Fruit fly (Drosophila melanogaster) whole organism, embryonic: ENCODE measurements around the gene hry.

Experiments
- CG10959 ChIP-seq: fragments of 200-800 bp; sonication (Bioruptor generic); IDR thresholded peaks from 2 replicates; pipeline ENCODE4 v1.3.6; 2022; ENCODE audit warnings: missing biosample characterization, missing genetic modification characterization
- CG11247 ChIP-seq: fragments of 200-800 bp; sonication (Bioruptor generic); IDR thresholded peaks from 2 replicates; pipeline ENCODE4 v1.3.6; 2022; ENCODE audit warnings: missing biosample characterization, missing genetic modification characterization
- CG11456 ChIP-seq: fragments of 200-800 bp; sonication (Bioruptor generic); IDR thresholded peaks from 3 replicates; pipeline ENCODE4 v1.3.6; 2022; ENCODE audit warnings: missing biosample characterization, missing genetic modification characterization
- CG11560 ChIP-seq: fragments of 200-800 bp; sonication (Bioruptor generic); IDR thresholded peaks from 3 replicates; pipeline ENCODE4 v1.3.6; 2022; ENCODE audit warnings: missing biosample characterization, missing genetic modification characterization
- CG11695 ChIP-seq: fragments of 200-800 bp; sonication (Bioruptor generic); IDR thresholded peaks from 3 replicates; pipeline ENCODE4 v1.3.6; 2022; ENCODE audit warnings: missing biosample characterization, missing genetic modification characterization
- CG12659 ChIP-seq: fragments of 200-800 bp; sonication (Bioruptor generic); optimal IDR thresholded peaks from 3 replicates; lab custom pipeline; 2017; ENCODE audit warnings: mild to moderate bottlenecking, missing biosample characterization, missing genetic modification reagents, missing genetic modification characterization
- CG13123 ChIP-seq: fragments of 200-800 bp; sonication (Bioruptor generic); optimal IDR thresholded peaks from 2 replicates; lab custom pipeline; 2016; ENCODE audit warnings: missing biosample characterization, missing genetic modification characterization
- CG13624 ChIP-seq: fragments of 200-800 bp; sonication (Bioruptor generic); optimal IDR thresholded peaks from 2 replicates; lab custom pipeline; 2016; ENCODE audit warnings: missing biosample characterization, missing genetic modification characterization
- CG13894 ChIP-seq: fragments of 200-800 bp; sonication (Bioruptor generic); optimal IDR thresholded peaks from 3 replicates; lab custom pipeline; 2018; ENCODE audit warnings: missing biosample characterization, mild to moderate bottlenecking, missing genetic modification characterization, moderate library complexity
- CG14710 ChIP-seq: fragments of 200-800 bp; sonication (Bioruptor generic); optimal IDR thresholded peaks from 3 replicates; lab custom pipeline; 2019; ENCODE audit warnings: missing biosample characterization, mild to moderate bottlenecking, missing genetic modification characterization, moderate library complexity
- CG14860 ChIP-seq: fragments of 200-800 bp; sonication (Bioruptor generic); IDR thresholded peaks from 3 replicates; pipeline ENCODE4 v1.3.6; 2022; ENCODE audit warnings: missing biosample characterization, missing genetic modification characterization; ENCODE audit not compliant: partially characterized antibody
- CG16815 ChIP-seq: fragments of 200-800 bp; sonication (Bioruptor generic); optimal IDR thresholded peaks from 3 replicates; lab custom pipeline; 2017; ENCODE audit warnings: missing biosample characterization, mild to moderate bottlenecking, missing genetic modification characterization
- CG1792 ChIP-seq: fragments of 200-800 bp; sonication (Bioruptor generic); optimal IDR thresholded peaks from 2 replicates; lab custom pipeline; 2016; ENCODE audit warnings: missing biosample characterization, missing genetic modification characterization
- CG18476 ChIP-seq: fragments of 200-800 bp; sonication (Bioruptor generic); optimal IDR thresholded peaks from 2 replicates; lab custom pipeline; 2016; ENCODE audit warnings: missing biosample characterization, mild to moderate bottlenecking, missing genetic modification characterization
- CG2202 ChIP-seq: fragments of 200-800 bp; sonication (Bioruptor generic); optimal IDR thresholded peaks from 2 replicates; lab custom pipeline; 2018; ENCODE audit warnings: missing biosample characterization, mild to moderate bottlenecking, missing genetic modification characterization
- CG3847 ChIP-seq: fragments of 200-800 bp; sonication (Bioruptor generic); IDR thresholded peaks from 2 replicates; pipeline ENCODE4 v1.3.6; 2022; ENCODE audit warnings: missing biosample characterization, missing genetic modification characterization
- CG6765 ChIP-seq: fragments of 200-800 bp; sonication (Bioruptor generic); optimal IDR thresholded peaks from 3 replicates; lab custom pipeline; 2017; ENCODE audit warnings: missing biosample characterization, mild to moderate bottlenecking, missing genetic modification characterization
- CG6854 ChIP-seq: fragments of 200-800 bp; sonication (Bioruptor generic); optimal IDR thresholded peaks from 3 replicates; lab custom pipeline; 2017; ENCODE audit warnings: missing biosample characterization, mild to moderate bottlenecking, missing genetic modification characterization
- CG8290 ChIP-seq, 3 experiments: fragments of 200-800 bp; sonication (Bioruptor generic); optimal IDR thresholded peaks; 2 replicates each; lab custom pipeline; 2016 to 2019; ENCODE audit warnings: missing biosample characterization in 3 of 3, missing genetic modification characterization in 3 of 3, mild to moderate bottlenecking in 2 of 3, moderate library complexity in 1 of 3
- CoRest ChIP-seq: fragments of 200-800 bp; sonication (Bioruptor generic); optimal IDR thresholded peaks from 3 replicates; lab custom pipeline; 2018; ENCODE audit warnings: missing biosample characterization, mild to moderate bottlenecking, missing genetic modification characterization, moderate library complexity
- Dbx ChIP-seq: fragments of 200-800 bp; sonication (Bioruptor generic); IDR thresholded peaks from 3 replicates; pipeline ENCODE4 v1.3.6; 2022; ENCODE audit warnings: missing biosample characterization, missing genetic modification characterization
- Hmx ChIP-seq: fragments of 200-800 bp; sonication (Bioruptor generic); optimal IDR thresholded peaks from 2 replicates; lab custom pipeline; 2016; ENCODE audit warnings: missing biosample characterization, missing genetic modification characterization
- Hr39 ChIP-seq: fragments of >200 bp; optimal IDR thresholded peaks from 2 replicates; lab custom pipeline; 2017
- Hsf ChIP-seq: fragments of 200-800 bp; sonication (Bioruptor generic); optimal IDR thresholded peaks from 3 replicates; lab custom pipeline; 2016; ENCODE audit warnings: missing biosample characterization, missing genetic modification characterization
- NfI ChIP-seq: fragments of 200-800 bp; sonication (Bioruptor generic); optimal IDR thresholded peaks from 3 replicates; lab custom pipeline; 2018; ENCODE audit warnings: missing biosample characterization, mild to moderate bottlenecking, missing genetic modification characterization, moderate library complexity
- Trl ChIP-seq, 3 experiments: fragments of >200 bp in 2 of 3; fragments of 200-800 bp in 1 of 3; sonication (Bioruptor generic) in 1 of 3; optimal IDR thresholded peaks; 2 replicates in 1 of 3; 3 replicates in 2 of 3; lab custom pipeline; 2016 to 2017; ENCODE audit warnings: missing biosample characterization in 1 of 3, missing genetic modification characterization in 1 of 3
- ara ChIP-seq: fragments of 200-800 bp; sonication (Bioruptor generic); IDR thresholded peaks from 2 replicates; pipeline ENCODE4 v1.3.6; 2022; ENCODE audit warnings: missing biosample characterization, missing genetic modification characterization
- btn ChIP-seq: fragments of 200-800 bp; sonication (Bioruptor generic); optimal IDR thresholded peaks from 2 replicates; lab custom pipeline; 2016; ENCODE audit warnings: missing biosample characterization, missing genetic modification characterization
- cad ChIP-seq: fragments of >200 bp; optimal IDR thresholded peaks from 2 replicates; lab custom pipeline; 2017; ENCODE audit warnings: missing biosample characterization, missing genetic modification characterization
- dmrt99B ChIP-seq: fragments of 200-800 bp; sonication (Bioruptor generic); optimal IDR thresholded peaks from 2 replicates; lab custom pipeline; 2018; ENCODE audit warnings: missing biosample characterization, mild to moderate bottlenecking, missing genetic modification characterization, moderate library complexity
- fd64A ChIP-seq: fragments of 200-800 bp; sonication (Bioruptor generic); optimal IDR thresholded peaks from 3 replicates; lab custom pipeline; 2018; ENCODE audit warnings: missing biosample characterization, mild to moderate bottlenecking, missing genetic modification characterization
- gce ChIP-seq: fragments of 200-800 bp; sonication (Bioruptor generic); IDR thresholded peaks from 3 replicates; pipeline ENCODE4 v1.3.6; 2022; ENCODE audit warnings: missing biosample characterization, missing genetic modification characterization
- gsb-n ChIP-seq: fragments of 200-800 bp; sonication (Bioruptor generic); optimal IDR thresholded peaks from 3 replicates; lab custom pipeline; 2018; ENCODE audit warnings: missing biosample characterization, mild to moderate bottlenecking, missing genetic modification characterization
- hkb ChIP-seq, 2 experiments: fragments of 200-800 bp in 1 of 2; fragments of >200 bp in 1 of 2; sonication (Bioruptor generic) in 1 of 2; IDR thresholded peaks in 1 of 2; optimal IDR thresholded peaks in 1 of 2; 2 replicates each; pipeline versions ENCODE4 v1.3.6 to Lab custom; 2017 to 2022; ENCODE audit warnings: missing biosample characterization in 1 of 2, missing genetic modification characterization in 1 of 2
- hth ChIP-seq: fragments of >200 bp; optimal IDR thresholded peaks from 2 replicates; lab custom pipeline; 2017; ENCODE audit warnings: inconsistent platforms
- jumu ChIP-seq: fragments of 200-800 bp; sonication (Bioruptor generic); optimal IDR thresholded peaks from 3 replicates; lab custom pipeline; 2016; ENCODE audit warnings: missing biosample characterization, missing genetic modification characterization
- ken ChIP-seq: fragments of 200-800 bp; sonication (Bioruptor generic); IDR thresholded peaks from 3 replicates; pipeline ENCODE4 v1.3.6; 2022; ENCODE audit warnings: missing biosample characterization, missing genetic modification characterization
- lab ChIP-seq: fragments of 200-800 bp; sonication (Bioruptor generic); optimal IDR thresholded peaks from 3 replicates; lab custom pipeline; 2017; ENCODE audit warnings: missing biosample characterization, missing genetic modification characterization, mild to moderate bottlenecking, moderate library complexity, missing genetic modification reagents
- lmd ChIP-seq: fragments of 200-800 bp; sonication (Bioruptor generic); IDR thresholded peaks from 2 replicates; pipeline ENCODE4 v1.3.6; 2022; ENCODE audit warnings: missing biosample characterization, missing genetic modification characterization
- lov ChIP-seq, 2 experiments: fragments of 200-800 bp in 1 of 2; fragments of >200 bp in 1 of 2; sonication (Bioruptor generic) in 1 of 2; IDR thresholded peaks in 1 of 2; optimal IDR thresholded peaks in 1 of 2; 2 replicates in 1 of 2; 3 replicates in 1 of 2; pipeline versions ENCODE4 v1.3.6 to Lab custom; 2017 to 2022; ENCODE audit warnings: missing biosample characterization in 1 of 2, missing genetic modification characterization in 1 of 2
- otp ChIP-seq: fragments of 200-800 bp; sonication (Bioruptor generic); IDR thresholded peaks from 3 replicates; pipeline ENCODE4, ENCODE4 v1.3.6; 2022; ENCODE audit warnings: missing biosample characterization, missing genetic modification characterization
- pfk ChIP-seq: fragments of 200-800 bp; sonication (Bioruptor generic); optimal IDR thresholded peaks from 2 replicates; lab custom pipeline; 2018; ENCODE audit warnings: missing biosample characterization, mild to moderate bottlenecking, missing genetic modification characterization, moderate library complexity
- phol ChIP-seq: fragments of 200-800 bp; sonication (Bioruptor generic); optimal IDR thresholded peaks from 3 replicates; lab custom pipeline; 2018; ENCODE audit warnings: missing biosample characterization, mild to moderate bottlenecking, missing genetic modification characterization, moderate library complexity
- pzg ChIP-seq: fragments of 200-800 bp; sonication (Bioruptor generic); optimal IDR thresholded peaks from 3 replicates; lab custom pipeline; 2018; ENCODE audit warnings: missing biosample characterization, mild to moderate bottlenecking, missing genetic modification characterization, moderate library complexity
- scrt ChIP-seq: fragments of 200-800 bp; sonication (Bioruptor generic); optimal IDR thresholded peaks from 2 replicates; lab custom pipeline; 2018; ENCODE audit warnings: missing biosample characterization, mild to moderate bottlenecking, missing genetic modification characterization, moderate library complexity
- sug ChIP-seq: fragments of 200-800 bp; optimal IDR thresholded peaks from 2 replicates; lab custom pipeline; 2019; ENCODE audit warnings: missing biosample characterization, mild to moderate bottlenecking, missing genetic modification characterization, moderate library complexity
- tin ChIP-seq: fragments of 200-800 bp; sonication (Bioruptor generic); optimal IDR thresholded peaks from 3 replicates; lab custom pipeline; 2016; ENCODE audit warnings: missing biosample characterization, missing genetic modification characterization
- zen ChIP-seq: fragments of 200-800 bp; sonication (Bioruptor generic); optimal IDR thresholded peaks from 3 replicates; lab custom pipeline; 2018; ENCODE audit warnings: missing biosample characterization, mild to moderate bottlenecking, missing genetic modification characterization, moderate library complexity

hry gene

dm6 chr3L:8675545-8676084 lies at the start of gene hry:
TSS of gene hry (plus strand) at chr3L:8675759.
- peak; percentile 39; the same call in 1 of the 3 replicates for TF ChIP-seq Dbx (GFP tag; lab: Robert Waterston, UW)
- TF ChIP-seq hth (lab: Kevin White, UChicago): no peak
- TF ChIP-seq scrt (GFP tag; lab: Kevin White, UChicago): peak; percentile 58
- TF ChIP-seq tin (GFP tag; lab: Kevin White, UChicago): no peak
- TF ChIP-seq CG6854 (GFP tag; lab: Kevin White, UChicago): peak; percentile 48
- peak; percentile 4 for TF ChIP-seq pfk (GFP tag; lab: Kevin White, UChicago)
- TF ChIP-seq hkb (optimal IDR thresholded peaks at IDR 0.05; lab: Kevin White, UChicago): no peak
- TF ChIP-seq hkb (GFP tag; IDR thresholded peaks at IDR 0.05; lab: Robert Waterston, UW): peak; percentile 66
- no peak for TF ChIP-seq btn (GFP tag; lab: Kevin White, UChicago)
- no peak for TF ChIP-seq Hr39
- TF ChIP-seq CG11456 (GFP tag; lab: Robert Waterston, UW): peak; percentile 52; the same call in 1 of the 3 replicates
- TF ChIP-seq cad (GFP tag; lab: Kevin White, UChicago): peak; percentile 18
- TF ChIP-seq pzg (GFP tag; lab: Kevin White, UChicago): no peak
- no peak for TF ChIP-seq CG16815
- TF ChIP-seq fd64A (GFP tag; lab: Kevin White, UChicago): no peak
- peak; percentile 57; the same call in 1 of the 3 replicates for TF ChIP-seq gce (GFP tag; lab: Robert Waterston, UW)
- 0 out of 2 replicates have a peak, but pooled peaks have one; percentile 6 for TF ChIP-seq CG10959
- TF ChIP-seq dmrt99B (tag; lab: Kevin White, UChicago): peak; percentile 1
- no peak for TF ChIP-seq CG11560 (tag; lab: Robert Waterston, UW)
- peak; percentile 50 for TF ChIP-seq gsb-n (tag; lab: Kevin White, UChicago)
- no peak for TF ChIP-seq otp
- no peak for TF ChIP-seq CG1792 (GFP tag; lab: Kevin White, UChicago)
- peak; percentile 72 for TF ChIP-seq CG13894 (tag; lab: Kevin White, UChicago)
- TF ChIP-seq NfI (GFP tag; lab: Kevin White, UChicago): no peak
- TF ChIP-seq CG3847: 0 out of 2 replicates have a peak, but pooled peaks have one; percentile 17
- TF ChIP-seq CG13624: no peak
- peak in 1 of 2 experiments; percentile 40 for TF ChIP-seq Trl (optimal IDR thresholded peaks at IDR 0.05; lab: Kevin White, UChicago)
- no peak for TF ChIP-seq Trl (GFP tag; optimal IDR thresholded peaks at IDR 0.05; lab: Kevin White, UChicago)
- no peak for TF ChIP-seq ken (GFP tag; lab: Robert Waterston, UW)
- TF ChIP-seq CG6765 (GFP tag; lab: Kevin White, UChicago): no peak
- no peak for TF ChIP-seq Hsf (GFP tag; lab: Kevin White, UChicago)
- TF ChIP-seq CG14710 (tag; lab: Kevin White, UChicago): peak; percentile 16
- peak; percentile 30; the same call in 2 of the 3 replicates for TF ChIP-seq CG11695 (GFP tag; lab: Robert Waterston, UW)
- TF ChIP-seq CG2202 (tag; lab: Kevin White, UChicago): peak; percentile 56
- TF ChIP-seq CG18476: peak; percentile 15
- TF ChIP-seq lov (optimal IDR thresholded peaks at IDR 0.05; lab: Kevin White, UChicago): no peak
- 0 out of 3 replicates have a peak, but pooled peaks have one; percentile 13 for TF ChIP-seq lov (GFP tag; IDR thresholded peaks at IDR 0.05; lab: Robert Waterston, UW)
- TF ChIP-seq jumu (GFP tag; lab: Kevin White, UChicago): no peak
- peak; percentile 1 for TF ChIP-seq CG12659 (GFP tag; lab: Kevin White, UChicago)
- 0 out of 3 replicates have a peak, but pooled peaks have one; percentile 31 for TF ChIP-seq CG14860 (GFP tag; lab: Robert Waterston, UW)
- TF ChIP-seq CG8290 (GFP tag; optimal IDR thresholded peaks at IDR 0.05; lab: Kevin White, UChicago): no peak
- TF ChIP-seq CG8290 (tag; optimal IDR thresholded peaks at IDR 0.05; lab: Kevin White, UChicago): peak; percentile 35 to 63
- no peak for TF ChIP-seq CG13123 (GFP tag; lab: Kevin White, UChicago)
- TF ChIP-seq phol (tag; lab: Kevin White, UChicago): no peak
- TF ChIP-seq sug (tag; lab: Kevin White, UChicago): peak; percentile 98
- peak; percentile 34 for TF ChIP-seq CoRest
- no peak for TF ChIP-seq lmd
- TF ChIP-seq Hmx: no peak
- TF ChIP-seq lab (GFP tag; lab: Kevin White, UChicago): peak; percentile 82
- TF ChIP-seq zen (tag; lab: Kevin White, UChicago): peak; percentile 21
- TF ChIP-seq ara (GFP tag; lab: Robert Waterston, UW): 0 out of 2 replicates have a peak, but pooled peaks have one; percentile 14
- TF ChIP-seq CG11247: no peak; the same call in 1 of the 2 replicates
